Worm (Caenorhabditis elegans) whole organism, L1 larva: ENCODE results near the gene C14B1.3.

ENCODE experiments used
- lin-13 ChIP-seq: fragments of 150-350 bp; optimal IDR thresholded peaks from 2 replicates; lab custom pipeline; 2014; ENCODE audit warnings: missing biosample characterization, missing genetic modification reagents, missing genetic modification characterization
- nhr-85 ChIP-seq: sonication (generic microtip); peaks from one replicate; lab custom pipeline; 2016; ENCODE audit warnings: missing genetic modification characterization, inconsistent platforms, missing compliant biosample characterization
- snpc-4 ChIP-seq: fragments of 150-350 bp; optimal IDR thresholded peaks from 2 replicates; lab custom pipeline; 2014; ENCODE audit warnings: missing biosample characterization, missing genetic modification characterization

DNA sequence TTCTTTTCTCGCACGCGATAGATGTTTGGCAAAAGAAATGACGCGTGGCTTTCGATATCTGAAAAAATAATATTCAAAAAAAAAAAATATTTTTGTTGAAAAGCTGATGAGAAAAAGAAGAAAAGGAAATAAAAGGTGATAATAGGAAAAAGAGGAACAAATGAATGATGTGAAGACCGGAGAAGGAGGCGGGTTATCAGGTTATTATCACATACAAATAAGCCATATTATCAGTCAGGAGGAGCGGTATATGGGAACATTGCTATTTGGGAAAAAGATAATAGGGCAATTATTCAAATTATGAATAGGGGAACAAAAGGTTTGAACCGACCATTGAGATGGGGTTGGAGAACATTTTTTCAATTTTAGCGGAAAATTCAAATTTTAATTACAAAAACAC, 29.2 kb upstream of the C14B1.3 start:
- TF ChIP-seq nhr-85 (tag; lab: Kevin White, UChicago): no peak
- no peak for TF ChIP-seq snpc-4
- TF ChIP-seq lin-13 (GFP tag; lab: Kevin White, UChicago): no peak
